Worm (Caenorhabditis elegans): ENCODE results near the gene C26D10.6.

Gene C26D10.6

ce11 chrII:8328820-8329339 is 25.6 kb downstream of the C26D10.6 start, which contains the start of gene hel-1 (continued):
- TF ChIP-seq sdz-12 (GFP tag; optimal IDR thresholded peaks at IDR 0.05) (no peak), madf-5 (GFP tag; IDR thresholded peaks at IDR 0.05) (no peak), egl-43 (GFP tag; IDR thresholded peaks at IDR 0.05) (peak; percentile 39; the same call in 1 of the 2 replicates), zfp-2 (tag; optimal IDR thresholded peaks at IDR 0.05) (peak; percentile 2), nhr-6 (tag; optimal IDR thresholded peaks at IDR 0.05) (peak; percentile 80), rbr-2 (tag; optimal IDR thresholded peaks at IDR 0.05) (peak; percentile 63), cey-2 (tag; optimal IDR thresholded peaks at IDR 0.05; ENCODE audit: borderline replicate concordance, insufficient read depth) (no peak), hlh-11 (tag; optimal IDR thresholded peaks at IDR 0.05) (peak; percentile 82), ceh-44 (GFP tag; IDR thresholded peaks at IDR 0.05) (no peak), F26F4.8 (GFP tag; conservative IDR thresholded peaks at IDR 0.05) (no peak), lin-13 (GFP tag; optimal IDR thresholded peaks at IDR 0.05) (peak; percentile 70), ceh-32 (tag; optimal IDR thresholded peaks at IDR 0.05; ENCODE audit: poor library complexity) (no peak), daf-16 (GFP tag; optimal IDR thresholded peaks at IDR 0.05) (peak in 1 of 2 experiments; percentile 76), daf-16 (tag; optimal IDR thresholded peaks at IDR 0.05) (peak; percentile 75), ama-1 (optimal IDR thresholded peaks at IDR 0.05) (peak; percentile 38), mxl-3 (GFP tag; optimal IDR thresholded peaks at IDR 0.05) (peak; percentile 22), lim-7 (GFP tag; IDR thresholded peaks at IDR 0.05) (no peak), ztf-7 (tag; optimal IDR thresholded peaks at IDR 0.05) (no peak), nhr-102 (tag; optimal IDR thresholded peaks at IDR 0.05) (no peak), lin-1 (GFP tag; IDR thresholded peaks at IDR 0.05) (0 out of 2 replicates have a peak, but pooled peaks have one; percentile 36), set-16 (GFP tag; IDR thresholded peaks at IDR 0.05) (no peak), aha-1 (tag) (peak; percentile 98), unc-62 (GFP tag; optimal IDR thresholded peaks at IDR 0.05 in 1 of 2) (peak in 1 of 2 experiments; percentile 88), unc-62 (tag; optimal IDR thresholded peaks at IDR 0.05) (no peak), lsy-2 (tag; optimal IDR thresholded peaks at IDR 0.05) (peak; percentile 42 to 88), nhr-237 (tag; optimal IDR thresholded peaks at IDR 0.05) (no peak), T20F7.1 (GFP tag; optimal IDR thresholded peaks at IDR 0.05) (peak; percentile 63), lin-39 (tag; optimal IDR thresholded peaks at IDR 0.05) (peak; percentile 68), hmg-1.1 (GFP tag; IDR thresholded peaks at IDR 0.05) (peak; percentile 69), mes-2 (tag; optimal IDR thresholded peaks at IDR 0.05; ENCODE audit: poor library complexity, severe bottlenecking) (peak; percentile 87), hlh-30 (tag; optimal IDR thresholded peaks at IDR 0.05; ENCODE audit: insufficient read depth) (peak; percentile 64), ces-1 (GFP tag; optimal IDR thresholded peaks at IDR 0.05) (peak; percentile 36), unc-130 (GFP tag; optimal IDR thresholded peaks at IDR 0.05) (peak; percentile 60), lir-3 (tag; optimal IDR thresholded peaks at IDR 0.05) (no peak), nhr-11 (tag; optimal IDR thresholded peaks at IDR 0.05) (peak; percentile 91), ctbp-1 (GFP tag; IDR thresholded peaks at IDR 0.05) (0 out of 2 replicates have a peak, but pooled peaks have one; percentile 39), mdt-29 (GFP tag; IDR thresholded peaks at IDR 0.05) (no peak), dmd-9 (GFP tag; IDR thresholded peaks at IDR 0.05) (no peak; the same call in 1 of the 2 replicates), dmd-6 (GFP tag; IDR thresholded peaks at IDR 0.05) (peak; percentile 41; the same call in 1 of the 2 replicates), dmd-8 (GFP tag; IDR thresholded peaks at IDR 0.05) (no peak), nhr-25 (tag; optimal IDR thresholded peaks at IDR 0.05; ENCODE audit: borderline replicate concordance, insufficient read depth) (peak; percentile 30), daf-8 (GFP tag; IDR thresholded peaks at IDR 0.05) (no peak), F44E2.7 (GFP tag; IDR thresholded peaks at IDR 0.05) (no peak), tra-1 (GFP tag; IDR thresholded peaks at IDR 0.05) (no peak), zip-2 (tag; optimal IDR thresholded peaks at IDR 0.05) (no peak), Y75B8A.6 (GFP tag; IDR thresholded peaks at IDR 0.05) (no peak), arid-1 (GFP tag; conservative IDR thresholded peaks at IDR 0.05) (no peak)
